Worm (Caenorhabditis elegans): ENCODE results near the gene W02B12.1.

The W02B12.1 gene

DNA sequence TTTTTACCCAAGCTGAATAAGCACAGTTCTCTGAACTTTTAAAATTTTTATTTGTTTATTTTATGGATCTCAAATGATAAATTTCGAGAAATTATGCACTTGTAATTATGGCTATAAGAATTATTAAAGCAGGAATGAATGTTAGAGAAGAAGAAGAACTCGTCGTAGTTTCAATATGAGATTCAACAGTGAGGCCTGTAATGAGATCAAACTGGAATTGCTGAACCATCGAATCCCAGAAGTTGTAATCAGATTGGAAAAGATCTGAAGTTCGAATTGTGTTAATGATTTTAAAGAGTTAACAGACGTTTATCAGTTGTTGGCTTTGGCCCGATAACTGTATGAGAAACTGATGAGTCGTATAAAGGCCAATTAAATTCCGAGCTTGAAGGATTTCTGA, 6.9 kb downstream of the W02B12.1 start:
- TF ChIP-seq sea-1 (GFP tag; conservative IDR thresholded peaks at IDR 0.05): no peak
- no peak for TF ChIP-seq tbx-37 (GFP tag; conservative IDR thresholded peaks at IDR 0.05)
- TF ChIP-seq scrt-1 (GFP tag; IDR thresholded peaks at IDR 0.05): no peak
- no peak for TF ChIP-seq B0310.2 (tag; optimal IDR thresholded peaks at IDR 0.05)
- no peak for TF ChIP-seq tra-4 (tag; optimal IDR thresholded peaks at IDR 0.05)
- no peak for TF ChIP-seq hmbx-1 (tag; optimal IDR thresholded peaks at IDR 0.05)
- no peak for TF ChIP-seq hnd-1 (tag; optimal IDR thresholded peaks at IDR 0.05)
- no peak for TF ChIP-seq aly-1 (tag; optimal IDR thresholded peaks at IDR 0.05)

DNA sequence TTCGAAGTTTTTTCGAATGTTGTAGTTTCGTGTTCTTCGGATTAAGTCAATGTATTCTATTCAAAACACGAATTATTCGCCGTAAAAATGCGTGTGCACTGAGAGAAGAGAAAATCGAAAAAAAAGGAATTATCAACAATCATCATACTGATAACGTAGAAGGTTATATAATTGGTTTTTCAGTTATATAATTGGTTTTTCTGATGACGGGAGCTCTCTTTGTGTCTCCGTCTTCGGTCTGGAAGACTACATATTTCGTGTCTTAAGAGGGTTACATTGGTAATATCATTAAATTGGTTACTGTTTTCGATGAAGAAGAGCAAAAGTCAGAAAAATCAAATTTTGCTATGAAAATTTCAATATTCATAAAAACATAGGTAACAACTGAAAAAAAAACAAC, 11.1 kb downstream of the W02B12.1 start:
- TF ChIP-seq hnd-1 (tag; optimal IDR thresholded peaks at IDR 0.05): no peak
- TF ChIP-seq sea-1 (GFP tag; conservative IDR thresholded peaks at IDR 0.05): no peak
- TF ChIP-seq F13C5.2 (tag; optimal IDR thresholded peaks at IDR 0.05): no peak
- no peak for TF ChIP-seq pes-1 (GFP tag; IDR thresholded peaks at IDR 0.05)

DNA sequence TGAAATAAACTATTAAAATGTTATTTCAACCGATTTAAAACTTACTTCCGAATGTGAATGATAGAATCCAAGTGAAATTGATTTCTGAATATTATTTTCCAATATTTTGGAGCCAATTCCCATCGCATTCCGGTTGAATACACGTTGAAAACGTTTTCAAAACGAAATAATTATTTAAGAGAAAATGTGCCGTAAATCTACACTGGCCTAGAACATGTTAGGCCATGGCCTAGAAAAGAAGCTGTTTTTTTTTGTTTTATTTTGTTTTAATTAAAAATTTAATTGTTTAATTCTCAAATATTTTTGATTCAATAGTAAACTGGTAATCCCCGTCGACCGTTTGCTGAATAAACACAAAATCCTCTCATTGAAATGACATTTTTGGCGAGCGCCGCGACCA, 15.1 kb downstream of the W02B12.1 start:
- no peak for TF ChIP-seq scrt-1 (GFP tag; IDR thresholded peaks at IDR 0.05)
- no peak for TF ChIP-seq ceh-13 (GFP tag; optimal IDR thresholded peaks at IDR 0.05)
- TF ChIP-seq tra-4 (tag; optimal IDR thresholded peaks at IDR 0.05): no peak
- TF ChIP-seq flt-1 (GFP tag; IDR thresholded peaks at IDR 0.05): no peak
- no peak for TF ChIP-seq aly-1 (tag; optimal IDR thresholded peaks at IDR 0.05)
- no peak for TF ChIP-seq hmbx-1 (tag; optimal IDR thresholded peaks at IDR 0.05)
- no peak for TF ChIP-seq F13C5.2 (tag; optimal IDR thresholded peaks at IDR 0.05)
- no peak for TF ChIP-seq tbx-37 (GFP tag; conservative IDR thresholded peaks at IDR 0.05)
- TF ChIP-seq tbx-11 (GFP tag; IDR thresholded peaks at IDR 0.05): no peak
- no peak for TF ChIP-seq hnd-1 (tag; optimal IDR thresholded peaks at IDR 0.05)
- no peak for TF ChIP-seq ets-7 (tag; optimal IDR thresholded peaks at IDR 0.05)
- no peak for TF ChIP-seq sea-1 (GFP tag; conservative IDR thresholded peaks at IDR 0.05)
- TF ChIP-seq ama-1 (optimal IDR thresholded peaks at IDR 0.05): no peak
- TF ChIP-seq pes-1 (GFP tag; IDR thresholded peaks at IDR 0.05): no peak
- no peak for TF ChIP-seq hmg-4 (GFP tag; optimal IDR thresholded peaks at IDR 0.05)
- no peak for TF ChIP-seq B0310.2 (tag; optimal IDR thresholded peaks at IDR 0.05)
- TF ChIP-seq ceh-36 (tag; optimal IDR thresholded peaks at IDR 0.05): no peak

DNA sequence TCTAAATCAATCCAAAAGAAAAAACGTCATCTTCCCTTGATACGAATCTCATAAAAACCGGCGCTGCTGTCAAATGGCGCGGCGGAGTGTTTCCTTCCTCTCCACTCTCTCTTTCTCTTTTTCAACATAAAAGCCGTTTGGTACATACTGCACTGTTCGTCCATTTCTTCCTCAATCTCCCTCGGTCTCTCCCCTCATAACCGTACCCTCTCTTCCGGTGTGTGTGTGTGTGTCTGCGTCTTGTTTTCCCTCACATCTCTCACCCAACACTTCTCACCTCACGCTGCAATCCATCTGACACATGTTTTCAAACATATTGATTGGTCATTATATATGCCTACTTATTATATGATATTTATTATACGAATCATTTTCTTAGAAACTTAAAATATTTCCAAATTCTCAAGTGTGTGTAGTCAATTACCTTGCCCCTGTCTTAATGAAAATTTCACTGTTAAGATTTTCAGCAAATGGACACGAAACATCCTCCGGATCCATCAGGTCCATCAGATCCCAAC, 15.7 kb downstream of the W02B12.1 start, which contains the start of the genes aars-1 and rga-1:
aars-1 (minus strand) TSS at position 71 of the 518 bp plus-strand sequence.
rga-1 (plus strand) TSS at position 468 of the 518 bp plus-strand sequence.
- TF ChIP-seq hnd-1 (tag; optimal IDR thresholded peaks at IDR 0.05): no peak
- no peak for TF ChIP-seq tbx-11 (GFP tag; IDR thresholded peaks at IDR 0.05)
- TF ChIP-seq flt-1 (GFP tag; IDR thresholded peaks at IDR 0.05): no peak
- TF ChIP-seq aly-1 (tag; optimal IDR thresholded peaks at IDR 0.05): no peak
- TF ChIP-seq B0310.2 (tag; optimal IDR thresholded peaks at IDR 0.05): no peak
- no peak for TF ChIP-seq tra-4 (tag; optimal IDR thresholded peaks at IDR 0.05)
- TF ChIP-seq ets-7 (tag; optimal IDR thresholded peaks at IDR 0.05): peak; percentile 61
- no peak for TF ChIP-seq sea-1 (GFP tag; conservative IDR thresholded peaks at IDR 0.05)
- TF ChIP-seq F13C5.2 (tag; optimal IDR thresholded peaks at IDR 0.05): peak; percentile 27
- TF ChIP-seq hmbx-1 (tag; optimal IDR thresholded peaks at IDR 0.05): no peak
- TF ChIP-seq ceh-13 (GFP tag; optimal IDR thresholded peaks at IDR 0.05): no peak
- TF ChIP-seq scrt-1 (GFP tag; IDR thresholded peaks at IDR 0.05): no peak
- no peak for TF ChIP-seq ceh-36 (tag; optimal IDR thresholded peaks at IDR 0.05)
- TF ChIP-seq ama-1 (optimal IDR thresholded peaks at IDR 0.05): no peak
- no peak for TF ChIP-seq pes-1 (GFP tag; IDR thresholded peaks at IDR 0.05)
- TF ChIP-seq tbx-37 (GFP tag; conservative IDR thresholded peaks at IDR 0.05): no peak; the same call in 1 of the 2 replicates
- TF ChIP-seq hmg-4 (GFP tag; optimal IDR thresholded peaks at IDR 0.05): no peak

DNA sequence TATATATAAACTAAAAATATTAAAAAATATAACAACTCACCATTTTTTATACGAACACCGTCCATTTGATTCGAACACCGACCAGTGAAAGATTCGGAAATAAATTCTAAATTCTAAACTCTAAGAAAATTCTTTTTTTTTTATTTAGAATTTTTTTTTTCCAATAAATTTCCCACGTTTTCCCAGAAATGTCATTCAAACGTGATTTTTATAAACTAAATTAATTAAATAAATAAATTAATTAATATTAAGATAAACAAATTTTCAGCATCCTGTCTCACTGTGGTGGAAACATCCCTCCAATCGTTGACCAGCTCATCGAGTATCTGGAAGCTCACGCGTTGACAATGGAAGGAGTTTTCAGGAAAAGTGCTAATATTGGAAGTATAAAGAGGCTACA, 18.7 kb downstream of the W02B12.1 start, which contains the start of gene klp-17:
klp-17 (minus strand) TSS at position 101 of the 400 bp plus-strand sequence.
- TF ChIP-seq hmbx-1 (tag; optimal IDR thresholded peaks at IDR 0.05) (no peak), scrt-1 (GFP tag; IDR thresholded peaks at IDR 0.05) (no peak)

DNA sequence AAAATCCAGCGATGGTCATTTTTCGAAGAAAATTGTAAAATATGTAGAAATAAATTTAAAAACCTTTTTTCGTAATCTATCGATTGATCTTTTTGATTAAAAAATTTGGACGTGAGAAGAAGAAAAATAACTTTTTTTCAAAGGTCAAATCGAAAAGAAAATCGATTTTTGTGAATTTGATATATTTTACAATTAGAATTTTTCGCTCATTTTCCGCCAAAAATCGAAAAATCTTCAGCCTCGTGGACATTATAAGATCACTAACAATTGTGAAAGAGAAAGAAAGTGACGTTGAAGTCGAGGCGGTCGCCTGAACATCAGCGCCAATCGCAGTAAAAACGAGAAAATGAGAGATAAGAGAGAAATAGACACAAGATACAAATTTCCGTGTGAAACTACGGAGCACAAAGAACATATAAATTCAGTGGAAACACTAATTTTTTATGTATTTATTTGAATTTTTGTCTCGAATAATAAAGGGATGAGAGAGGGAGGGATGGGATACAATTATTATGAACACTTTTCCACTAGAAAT, 20.8 kb downstream of the W02B12.1 start, which contains the start of gene cisd-1:
cisd-1 (minus strand) TSS at position 51 of the 535 bp plus-strand sequence.
- TF ChIP-seq ceh-13 (GFP tag; optimal IDR thresholded peaks at IDR 0.05) (no peak), tbx-37 (GFP tag; conservative IDR thresholded peaks at IDR 0.05) (no peak), ama-1 (optimal IDR thresholded peaks at IDR 0.05) (no peak), ets-7 (tag; optimal IDR thresholded peaks at IDR 0.05) (no peak), flt-1 (GFP tag; IDR thresholded peaks at IDR 0.05) (no peak), pes-1 (GFP tag; IDR thresholded peaks at IDR 0.05) (no peak), sea-1 (GFP tag; conservative IDR thresholded peaks at IDR 0.05) (no peak), aly-1 (tag; optimal IDR thresholded peaks at IDR 0.05) (no peak), ceh-36 (tag; optimal IDR thresholded peaks at IDR 0.05) (no peak), tra-4 (tag; optimal IDR thresholded peaks at IDR 0.05) (no peak), tbx-11 (GFP tag; IDR thresholded peaks at IDR 0.05) (no peak), B0310.2 (tag; optimal IDR thresholded peaks at IDR 0.05) (no peak), hmg-4 (GFP tag; optimal IDR thresholded peaks at IDR 0.05) (no peak), F13C5.2 (tag; optimal IDR thresholded peaks at IDR 0.05) (no peak), hmbx-1 (tag; optimal IDR thresholded peaks at IDR 0.05) (no peak), scrt-1 (GFP tag; IDR thresholded peaks at IDR 0.05) (no peak)

DNA sequence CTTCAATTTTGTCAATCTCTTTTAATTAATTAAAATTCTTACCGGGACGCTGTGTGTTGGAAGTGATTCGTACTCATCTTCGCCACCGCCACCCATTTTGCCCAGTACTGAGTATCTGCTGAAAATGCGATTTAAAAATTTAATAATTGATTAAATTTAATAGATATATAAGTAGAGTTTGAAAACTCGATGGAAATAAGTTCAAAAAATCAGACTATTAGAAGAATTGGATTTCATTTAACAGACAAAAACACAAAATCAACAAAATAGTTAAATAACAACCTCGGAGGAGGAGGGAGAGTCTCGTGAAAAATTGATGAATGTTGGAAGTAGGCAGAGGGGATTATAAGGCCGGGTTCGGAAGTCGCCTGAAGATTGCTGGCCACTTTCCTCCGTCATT, 23.1 kb downstream of the W02B12.1 start, which contains the start of gene mfn-1:
mfn-1 (minus strand) TSS at position 101 of the 400 bp plus-strand sequence.
- TF ChIP-seq hnd-1 (tag; optimal IDR thresholded peaks at IDR 0.05) (no peak), aly-1 (tag; optimal IDR thresholded peaks at IDR 0.05) (no peak), hmg-4 (GFP tag; optimal IDR thresholded peaks at IDR 0.05) (no peak), tra-4 (tag; optimal IDR thresholded peaks at IDR 0.05) (no peak), B0310.2 (tag; optimal IDR thresholded peaks at IDR 0.05) (no peak), hmbx-1 (tag; optimal IDR thresholded peaks at IDR 0.05) (no peak), ceh-13 (GFP tag; optimal IDR thresholded peaks at IDR 0.05) (no peak), ceh-36 (tag; optimal IDR thresholded peaks at IDR 0.05) (no peak), tbx-11 (GFP tag; IDR thresholded peaks at IDR 0.05) (no peak), pes-1 (GFP tag; IDR thresholded peaks at IDR 0.05) (no peak), flt-1 (GFP tag; IDR thresholded peaks at IDR 0.05) (no peak), ets-7 (tag; optimal IDR thresholded peaks at IDR 0.05) (no peak), scrt-1 (GFP tag; IDR thresholded peaks at IDR 0.05) (no peak), F13C5.2 (tag; optimal IDR thresholded peaks at IDR 0.05) (no peak), sea-1 (GFP tag; conservative IDR thresholded peaks at IDR 0.05) (no peak), tbx-37 (GFP tag; conservative IDR thresholded peaks at IDR 0.05) (no peak), ama-1 (optimal IDR thresholded peaks at IDR 0.05) (no peak)

Measured in whole organism, early embryonic.